Fruit fly (Drosophila melanogaster) whole organism: ENCODE data around the gene ais.

Source experiments
- CG8478 ChIP-seq: fragments of >200 bp; optimal IDR thresholded peaks from 2 replicates; lab custom pipeline; 2018; ENCODE audit warnings: inconsistent platforms
- Dll ChIP-seq: fragments of >200 bp; optimal IDR thresholded peaks from 2 replicates; lab custom pipeline; 2017
- EcR ChIP-seq, 2 experiments: fragments of >200 bp; optimal IDR thresholded peaks; 2 replicates each; lab custom pipeline; 2017; ENCODE audit warnings: missing biosample characterization in 2 of 2, missing genetic modification characterization in 2 of 2, missing genetic modification reagents in 2 of 2
- psq ChIP-seq: fragments of >200 bp; optimal IDR thresholded peaks from 2 replicates; lab custom pipeline; 2017

dm6 chr3L:17791067-17791466, 13.4 kb downstream of the ais start:
- TF ChIP-seq psq, result no peak
- TF ChIP-seq Dll, result no peak
- TF ChIP-seq EcR (GFP tag; optimal IDR thresholded peaks at IDR 0.05; lab: Kevin White, UChicago), result no peak
- TF ChIP-seq CG8478 (lab: Kevin White, UChicago), result no peak
